Fruit fly (Drosophila melanogaster) whole organism, prepupa: ENCODE measurements around the gene CG8219.
A peak's percentile ranks its signal among the peaks of the same experiment; 100 is the strongest.

Experiments used
- CG10669 ChIP-seq: fragments of 200-800 bp; sonication (Bioruptor generic); optimal IDR thresholded peaks from 3 replicates; lab custom pipeline; 2018; ENCODE audit warnings: missing biosample characterization, mild to moderate bottlenecking, missing genetic modification characterization, moderate library complexity
- CG8319 ChIP-seq: fragments of 200-800 bp; sonication (Bioruptor generic); optimal IDR thresholded peaks from 3 replicates; lab custom pipeline; 2016; ENCODE audit warnings: missing biosample characterization, missing genetic modification characterization
- Eip75B ChIP-seq: fragments of 200-800 bp; sonication (Bioruptor generic); optimal IDR thresholded peaks from 3 replicates; lab custom pipeline; 2016; ENCODE audit warnings: missing biosample characterization, missing genetic modification characterization
- Sox102F ChIP-seq: fragments of 200-800 bp; sonication (Bioruptor generic); optimal IDR thresholded peaks from 2 replicates; lab custom pipeline; 2016; ENCODE audit warnings: missing biosample characterization, mild to moderate bottlenecking, missing genetic modification characterization
- Sox15 ChIP-seq: fragments of 200-800 bp; sonication (Bioruptor generic); optimal IDR thresholded peaks from 3 replicates; lab custom pipeline; 2016; ENCODE audit warnings: missing biosample characterization, missing genetic modification characterization
- achi ChIP-seq: fragments of 200-800 bp; sonication (Bioruptor generic); optimal IDR thresholded peaks from 3 replicates; lab custom pipeline; 2016; ENCODE audit warnings: missing biosample characterization, missing genetic modification characterization
- cyc ChIP-seq: fragments of 200-800 bp; sonication (Bioruptor generic); optimal IDR thresholded peaks from 3 replicates; lab custom pipeline; 2016; ENCODE audit warnings: missing biosample characterization, missing genetic modification characterization
- pdm3 ChIP-seq: fragments of 200-800 bp; sonication (Bioruptor generic); optimal IDR thresholded peaks from 3 replicates; lab custom pipeline; 2016; ENCODE audit warnings: missing biosample characterization, missing genetic modification characterization

- TF ChIP-seq achi (GFP tag; lab: Kevin White, UChicago) (peak; percentile 53), CG10669 (GFP tag; lab: Kevin White, UChicago) (peak; percentile 1), Sox102F (GFP tag; lab: Kevin White, UChicago) (peak; percentile 53), CG8319 (GFP tag; lab: Kevin White, UChicago) (peak; percentile 40), Sox15 (GFP tag; lab: Kevin White, UChicago) (peak; percentile 57), pdm3 (peak; percentile 53), cyc (peak; percentile 82), Eip75B (GFP tag; lab: Kevin White, UChicago) (peak; percentile 39)
Observed at dm6 chr3L:6220187-6220586, 19.9 kb downstream of the CG8219 start, which contains the start of gene CG33946.
